Worm (Caenorhabditis elegans): ENCODE measurements around the gene F59E12.3.
A peak's percentile ranks its signal among the peaks of the same experiment; 100 is the strongest.

F59E12.3 gene

ce11 chrII:5661735-5662177 lies 23.6 kb downstream of the F59E12.3 start:
- TF ChIP-seq nhr-237 (tag; optimal IDR thresholded peaks at IDR 0.05) (peak; percentile 47), ets-5 (GFP tag; IDR thresholded peaks at IDR 0.05) (no peak), ceh-8 (GFP tag; optimal IDR thresholded peaks at IDR 0.05) (peak; percentile 21), jun-1 (tag; optimal IDR thresholded peaks at IDR 0.05) (peak; percentile 62), egl-13 (tag; optimal IDR thresholded peaks at IDR 0.05) (peak; percentile 78), Y116A8C.19 (tag; optimal IDR thresholded peaks at IDR 0.05; ENCODE audit: borderline replicate concordance) (no peak), unc-62 (GFP tag; optimal IDR thresholded peaks at IDR 0.05) (no peak), lir-3 (tag; optimal IDR thresholded peaks at IDR 0.05; ENCODE audit: poor library complexity) (peak; percentile 35), elt-2 (tag; optimal IDR thresholded peaks at IDR 0.05) (peak; percentile 80), ceh-82 (tag; optimal IDR thresholded peaks at IDR 0.05) (peak; percentile 76 to 92 (median 90)), nhr-85 (tag) (peak; percentile 88), C34B4.2 (tag; optimal IDR thresholded peaks at IDR 0.05) (no peak), lsy-2 (tag; optimal IDR thresholded peaks at IDR 0.05) (peak; percentile 77 to 88), isw-1 (GFP tag; IDR thresholded peaks at IDR 0.05) (peak; percentile 75), ceh-90 (tag; optimal IDR thresholded peaks at IDR 0.05) (no peak), fos-1 (tag; optimal IDR thresholded peaks at IDR 0.05) (peak; percentile 84), xbp-1 (tag; optimal IDR thresholded peaks at IDR 0.05) (peak; percentile 82), ztf-4 (tag; optimal IDR thresholded peaks at IDR 0.05) (peak; percentile 98), mep-1 (tag; optimal IDR thresholded peaks at IDR 0.05) (peak; percentile 67), ces-1 (GFP tag; optimal IDR thresholded peaks at IDR 0.05) (peak; percentile 67), unc-30 (tag; optimal IDR thresholded peaks at IDR 0.05) (no peak), unc-130 (tag; optimal IDR thresholded peaks at IDR 0.05) (peak; percentile 5), sup-37 (GFP tag; optimal IDR thresholded peaks at IDR 0.05) (no peak), unc-86 (tag; optimal IDR thresholded peaks at IDR 0.05) (peak; percentile 83), zag-1 (tag; optimal IDR thresholded peaks at IDR 0.05) (peak; percentile 74), lin-35 (GFP tag; optimal IDR thresholded peaks at IDR 0.05) (peak; percentile 75 to 77), pax-3 (tag; optimal IDR thresholded peaks at IDR 0.05) (peak; percentile 86), sox-4 (tag; optimal IDR thresholded peaks at IDR 0.05) (peak; percentile 48), nhr-77 (tag; optimal IDR thresholded peaks at IDR 0.05) (peak; percentile 83), nhr-28 (tag; optimal IDR thresholded peaks at IDR 0.05) (no peak), vab-15 (tag; optimal IDR thresholded peaks at IDR 0.05) (no peak), snpc-4 (tag; optimal IDR thresholded peaks at IDR 0.05) (peak; percentile 58), nhr-90 (tag; optimal IDR thresholded peaks at IDR 0.05; ENCODE audit: poor library complexity) (peak; percentile 82), fkh-8 (tag; optimal IDR thresholded peaks at IDR 0.05) (peak; percentile 92), lin-39 (tag; optimal IDR thresholded peaks at IDR 0.05) (no peak), sptf-1 (tag; optimal IDR thresholded peaks at IDR 0.05) (no peak), F16B12.6 (tag; optimal IDR thresholded peaks at IDR 0.05) (peak; percentile 31), nhr-19 (GFP tag; conservative IDR thresholded peaks at IDR 0.05) (peak; percentile 84), efl-3 (GFP tag; optimal IDR thresholded peaks at IDR 0.05) (no peak), efl-1 (optimal IDR thresholded peaks at IDR 0.05) (peak; percentile 74 to 76), efl-1 (GFP tag; optimal IDR thresholded peaks at IDR 0.05 in 1 of 2) (peak; percentile 54 to 93), ceh-88 (GFP tag; IDR thresholded peaks at IDR 0.05) (peak; percentile 85), hpl-2 (GFP tag; optimal IDR thresholded peaks at IDR 0.05) (no peak), ztf-11 (tag; optimal IDR thresholded peaks at IDR 0.05) (peak in 1 of 2 experiments; percentile 77), rnt-1 (tag; optimal IDR thresholded peaks at IDR 0.05) (peak; percentile 79), elt-3 (tag; optimal IDR thresholded peaks at IDR 0.05) (peak in 1 of 6 experiments; percentile 43), lin-14 (GFP tag; optimal IDR thresholded peaks at IDR 0.05) (peak; percentile 88), grh-1 (GFP tag; IDR thresholded peaks at IDR 0.05) (peak; percentile 73), fkh-10 (GFP tag; optimal IDR thresholded peaks at IDR 0.05) (peak; percentile 66), swsn-7 (tag; optimal IDR thresholded peaks at IDR 0.05) (peak; percentile 92), egl-27 (tag; optimal IDR thresholded peaks at IDR 0.05) (peak in 1 of 2 experiments; percentile 2), snu-23 (GFP tag; optimal IDR thresholded peaks at IDR 0.05) (peak; percentile 88), dpl-1 (GFP tag; optimal IDR thresholded peaks at IDR 0.05) (peak; percentile 34 to 62 (median 48))

Data from whole organism, L1 larva.